Fruit fly (Drosophila melanogaster) whole organism: ENCODE results near the gene CG15386.

Experiments
- CG8478 ChIP-seq: fragments of >200 bp; optimal IDR thresholded peaks from 2 replicates; lab custom pipeline; 2018; ENCODE audit warnings: inconsistent platforms
- Dll ChIP-seq: fragments of >200 bp; optimal IDR thresholded peaks from 2 replicates; lab custom pipeline; 2017
- EcR ChIP-seq, 2 experiments: fragments of >200 bp; optimal IDR thresholded peaks; 2 replicates each; lab custom pipeline; 2017; ENCODE audit warnings: missing biosample characterization in 2 of 2, missing genetic modification characterization in 2 of 2, missing genetic modification reagents in 2 of 2
- pan ChIP-seq: fragments of >200 bp; optimal IDR thresholded peaks from 2 replicates; lab custom pipeline; 2017
- psq ChIP-seq: fragments of >200 bp; optimal IDR thresholded peaks from 2 replicates; lab custom pipeline; 2017

- TF ChIP-seq EcR (GFP tag; optimal IDR thresholded peaks at IDR 0.05; lab: Kevin White, UChicago) (peak in 1 of 2 experiments; percentile 29), Dll (lab: Kevin White, UChicago) (no peak), pan (lab: Kevin White, UChicago) (no peak), psq (no peak), CG8478 (lab: Kevin White, UChicago) (no peak)
Observed at dm6 chr2L:2166958-2167707, 49.9 kb downstream of the CG15386 start.
